Worm (Caenorhabditis elegans) whole organism, young adult: ENCODE measurements around the gene toca-2.

Experiments
- aptf-2 ChIP-seq: fragments of 200-800 bp; sonication (Bioruptor generic); conservative IDR thresholded peaks from 2 replicates; pipeline ENCODE4 v1.3.6; 2022; ENCODE audit warnings: missing genetic modification reagents, missing genetic modification characterization, missing compliant biosample characterization
- unc-62 ChIP-seq: fragments of 150-350 bp; optimal IDR thresholded peaks from 2 replicates; lab custom pipeline; 2014; ENCODE audit warnings: missing biosample characterization, missing genetic modification reagents, missing genetic modification characterization

DNA sequence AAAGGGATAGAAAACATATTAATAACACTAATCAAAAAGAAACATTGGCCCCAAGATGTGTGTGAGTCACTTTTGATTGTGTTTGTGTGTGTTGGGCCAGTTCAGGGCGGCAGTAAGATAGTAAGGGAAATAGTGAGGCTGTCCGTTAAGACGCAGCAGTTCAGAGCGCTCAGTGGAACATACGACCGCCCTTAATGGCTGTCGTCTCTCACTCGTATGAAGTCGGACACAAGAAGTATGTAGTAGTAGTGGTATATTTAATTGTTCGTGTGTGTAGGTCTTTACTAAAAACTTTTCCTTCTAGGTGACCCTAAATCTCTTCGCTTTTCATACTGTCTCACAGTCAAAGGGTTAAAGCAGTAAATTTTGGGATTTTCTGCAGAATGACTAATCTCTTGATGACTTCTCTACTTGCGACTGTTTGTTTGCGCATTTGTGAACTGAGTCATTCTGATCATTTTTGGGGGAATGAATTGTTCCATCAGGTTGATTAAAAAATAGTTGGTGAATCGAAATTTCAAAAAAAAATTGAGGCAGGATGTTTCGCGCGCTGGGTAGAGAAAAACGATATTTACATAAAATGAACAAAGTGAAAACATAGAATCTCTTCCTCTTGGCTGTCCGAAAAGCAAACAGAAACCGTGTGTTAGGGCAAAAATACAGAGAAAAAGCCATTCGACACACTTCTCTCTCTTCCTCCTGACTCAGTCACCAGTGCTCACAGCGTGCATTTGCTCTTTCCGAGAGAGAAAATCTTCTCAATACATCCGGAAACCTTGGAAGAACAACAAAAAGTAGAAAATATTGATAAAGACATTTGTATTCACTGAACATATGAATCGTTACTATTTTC lies 7.8 kb downstream of the toca-2 start:
- TF ChIP-seq unc-62 (GFP tag; lab: Kevin White, UChicago), result no peak
- TF ChIP-seq aptf-2 (GFP tag; lab: Robert Waterston, UW), result no peak
